Worm (Caenorhabditis elegans) whole organism, midembryonic: ENCODE data around the gene nhr-133.

Experiments
- T22C8.4 ChIP-seq: fragments of 200-800 bp; sonication (Bioruptor generic); IDR thresholded peaks from 2 replicates; pipeline ENCODE4 v1.3.6; 2022; ENCODE audit warnings: missing genetic modification characterization, missing compliant biosample characterization
- cog-1 ChIP-seq: sonication (generic microtip); optimal IDR thresholded peaks from 2 replicates; lab custom pipeline; 2016; ENCODE audit warnings: missing genetic modification characterization, missing compliant biosample characterization
- flt-1 ChIP-seq: fragments of 200-800 bp; sonication (Bioruptor generic); IDR thresholded peaks from 2 replicates; pipeline ENCODE4 v1.3.6; 2022; ENCODE audit warnings: missing genetic modification characterization, missing compliant biosample characterization
- klf-2 ChIP-seq: fragments of 200-800 bp; sonication (Bioruptor generic); conservative IDR thresholded peaks from 2 replicates; pipeline ENCODE4 v1.3.6; 2022; ENCODE audit warnings: missing genetic modification reagents, missing genetic modification characterization, missing compliant biosample characterization
- med-1 ChIP-seq: sonication (generic microtip); optimal IDR thresholded peaks from 2 replicates; lab custom pipeline; 2017; ENCODE audit warnings: missing genetic modification characterization, mild to moderate bottlenecking, missing compliant biosample characterization, antibody characterized with exemption, missing genetic modification reagents; ENCODE audit not compliant: insufficient read depth
- ref-1 ChIP-seq: fragments of 200-800 bp; sonication (Bioruptor generic); conservative IDR thresholded peaks from 2 replicates; pipeline ENCODE4 v1.3.6; 2022; ENCODE audit warnings: missing genetic modification reagents, missing genetic modification characterization, missing compliant biosample characterization
- tab-1 ChIP-seq: fragments of 200-800 bp; sonication (Bioruptor generic); IDR thresholded peaks from 2 replicates; pipeline ENCODE4 v1.3.6; 2022; ENCODE audit warnings: missing genetic modification characterization, missing compliant biosample characterization
- ztf-23 ChIP-seq: fragments of 200-800 bp; sonication (Bioruptor generic); IDR thresholded peaks from 2 replicates; pipeline ENCODE4 v1.3.6; 2022; ENCODE audit warnings: missing genetic modification reagents, missing genetic modification characterization, missing compliant biosample characterization
- ztf-29 ChIP-seq: fragments of 200-800 bp; sonication (Bioruptor generic); IDR thresholded peaks from 2 replicates; pipeline ENCODE4 v1.3.6; 2022; ENCODE audit warnings: missing genetic modification reagents, missing genetic modification characterization, missing compliant biosample characterization

The nhr-133 gene

ce11 chrV:2216927-2217326 lies 5.0 kb upstream of the nhr-133 start:
- TF ChIP-seq klf-2 (GFP tag; lab: Robert Waterston, UW) = no peak
- TF ChIP-seq cog-1 (tag; lab: Kevin White, UChicago) = no peak
- no peak for TF ChIP-seq T22C8.4
- TF ChIP-seq ztf-29 = no peak
- no peak for TF ChIP-seq ztf-23 (GFP tag; lab: Robert Waterston, UW)
- TF ChIP-seq flt-1 (GFP tag; lab: Robert Waterston, UW) = no peak
- no peak for TF ChIP-seq ref-1 (GFP tag; lab: Robert Waterston, UW)
- TF ChIP-seq med-1 = no peak
- TF ChIP-seq tab-1 (GFP tag; lab: Robert Waterston, UW) = no peak

DNA sequence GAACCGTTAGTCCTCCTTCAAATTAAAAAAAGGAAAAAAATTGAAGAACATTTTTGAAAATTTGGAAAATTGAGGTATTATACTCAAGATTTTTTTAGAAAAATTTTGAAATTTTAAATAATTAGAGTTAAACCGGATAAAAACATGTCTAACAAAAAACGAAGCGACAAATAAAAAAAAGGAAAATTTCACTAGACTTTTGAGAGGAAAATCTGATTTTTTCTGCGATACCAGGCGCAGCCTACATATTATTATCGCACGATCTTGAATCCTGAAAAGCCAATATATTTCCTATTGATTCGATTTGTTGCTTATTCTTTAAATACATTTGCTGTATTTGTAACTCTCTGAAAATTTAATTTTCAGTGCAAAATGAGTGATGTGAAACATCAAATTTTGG lies 3.4 kb upstream of the nhr-133 start, which contains the start of gene nstp-8:
TSS of gene nstp-8 (plus strand) at position 301 of the 400 bp plus-strand sequence.
- TF ChIP-seq klf-2 (GFP tag; lab: Robert Waterston, UW) (no peak), ztf-23 (GFP tag; lab: Robert Waterston, UW) (no peak), flt-1 (GFP tag; lab: Robert Waterston, UW) (no peak), ref-1 (GFP tag; lab: Robert Waterston, UW) (no peak), tab-1 (GFP tag; lab: Robert Waterston, UW) (no peak), med-1 (no peak), cog-1 (tag; lab: Kevin White, UChicago) (no peak)

DNA sequence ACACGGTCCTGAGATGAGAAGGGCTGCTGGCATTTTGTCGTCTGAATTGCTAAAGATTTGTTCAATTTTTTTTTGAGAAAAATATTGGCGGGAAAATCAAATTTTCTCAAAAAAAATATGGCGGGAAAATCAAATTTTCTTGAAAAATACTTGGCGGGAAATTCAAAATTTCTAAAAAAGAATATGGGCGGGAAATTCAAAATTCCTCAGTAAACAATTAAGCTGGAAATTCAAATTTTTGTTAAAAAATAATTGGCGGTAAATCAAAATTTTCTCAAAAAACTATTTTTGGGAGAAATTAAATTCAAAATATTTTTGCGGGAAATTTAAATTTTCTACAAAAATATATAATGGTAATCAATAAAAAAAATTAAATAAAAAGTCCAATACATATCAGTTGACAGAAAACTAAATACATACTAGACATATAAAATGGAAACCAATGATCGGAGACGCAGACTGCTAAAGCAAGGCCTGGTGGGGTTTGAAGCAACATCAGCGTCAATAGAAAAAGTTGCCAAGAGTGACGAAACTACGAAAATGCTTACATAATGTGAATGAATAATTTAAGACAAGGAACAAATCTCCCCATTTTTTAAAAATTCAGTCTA lies 2.6 kb upstream of the nhr-133 start, which contains the start of gene nhr-184:
TSS of gene nhr-184 (minus strand) at position 51 of the 611 bp plus-strand sequence.
- no peak for TF ChIP-seq T22C8.4

DNA sequence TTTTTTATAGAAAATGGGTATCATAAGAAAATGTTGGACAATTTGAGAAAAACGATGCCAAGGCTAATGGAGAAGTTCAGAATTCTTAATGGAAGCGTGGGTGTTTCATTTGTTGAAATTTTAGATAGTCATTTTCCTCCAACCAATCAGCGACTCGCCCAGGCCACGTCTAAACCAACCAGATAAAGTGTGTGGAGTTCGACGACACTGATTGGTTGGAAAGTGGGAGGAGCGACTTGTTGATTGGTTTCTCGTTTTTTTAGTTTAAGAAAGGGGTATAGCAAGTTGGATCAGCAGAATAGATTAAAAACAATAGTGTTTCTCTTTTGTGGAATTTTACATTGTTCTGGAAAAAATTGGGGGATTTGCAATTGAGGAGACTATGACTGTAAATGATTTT lies 4.4 kb downstream of the nhr-133 start:
- TF ChIP-seq tab-1 (GFP tag; lab: Robert Waterston, UW) (no peak), med-1 (no peak), ztf-23 (GFP tag; lab: Robert Waterston, UW) (no peak), T22C8.4 (no peak), flt-1 (GFP tag; lab: Robert Waterston, UW) (no peak)

DNA sequence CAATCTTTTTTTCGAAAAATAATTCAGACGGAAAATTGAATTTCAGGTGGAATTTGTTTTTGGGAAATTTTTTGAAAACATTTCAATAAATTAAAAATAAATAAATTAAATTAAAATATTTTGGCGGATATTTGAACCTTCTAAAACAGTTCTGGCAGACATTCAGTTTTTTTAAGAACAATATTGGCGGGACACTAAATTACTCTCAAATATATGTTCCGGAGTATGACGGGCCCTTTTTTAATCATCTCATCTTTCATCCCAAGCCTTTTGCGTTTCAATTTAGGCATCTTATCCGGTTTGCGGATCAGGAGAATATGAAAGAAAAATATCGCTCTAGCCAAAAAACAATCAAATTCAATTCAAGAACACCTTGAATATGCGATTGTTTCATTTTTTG lies 5.1 kb downstream of the nhr-133 start, which contains the start of gene svh-11:
TSS of gene svh-11 (plus strand) at position 301 of the 400 bp plus-strand sequence.
- no peak for TF ChIP-seq ref-1 (GFP tag; lab: Robert Waterston, UW)
- TF ChIP-seq med-1 = no peak
- no peak for TF ChIP-seq tab-1 (GFP tag; lab: Robert Waterston, UW)
- no peak for TF ChIP-seq T22C8.4
- TF ChIP-seq klf-2 (GFP tag; lab: Robert Waterston, UW) = no peak
- no peak for TF ChIP-seq ztf-29
- TF ChIP-seq flt-1 (GFP tag; lab: Robert Waterston, UW) = no peak
- no peak for TF ChIP-seq cog-1 (tag; lab: Kevin White, UChicago)
- no peak for TF ChIP-seq ztf-23 (GFP tag; lab: Robert Waterston, UW)

DNA sequence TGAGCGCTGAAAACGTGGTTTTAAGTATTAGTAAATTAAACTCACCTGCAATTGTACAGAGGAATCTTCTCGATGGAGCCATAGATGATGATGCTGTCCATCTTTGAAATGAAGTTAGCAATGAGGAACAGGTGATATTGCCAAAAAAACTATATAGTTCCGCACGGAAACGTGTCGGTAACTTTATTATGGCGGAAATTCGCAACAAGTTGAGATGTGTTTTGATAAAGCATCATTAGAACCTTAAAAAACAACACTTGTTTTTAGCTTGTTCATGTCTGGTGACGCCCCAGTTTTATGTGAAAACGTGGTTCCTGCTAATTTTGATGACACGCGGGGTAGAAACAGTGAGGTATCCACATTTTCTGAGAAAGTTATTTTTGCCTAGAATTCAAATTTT lies 5.7 kb downstream of the nhr-133 start, which contains the start of gene srt-40:
TSS of gene srt-40 (minus strand) at position 101 of the 400 bp plus-strand sequence.
- TF ChIP-seq cog-1 (tag; lab: Kevin White, UChicago) (no peak), flt-1 (GFP tag; lab: Robert Waterston, UW) (no peak), klf-2 (GFP tag; lab: Robert Waterston, UW) (no peak), tab-1 (GFP tag; lab: Robert Waterston, UW) (no peak), ref-1 (GFP tag; lab: Robert Waterston, UW) (no peak)

ce11 chrV:2204080-2204479 lies 7.8 kb downstream of the nhr-133 start, which contains the start of gene cyp-33C12:
Gene cyp-33C12, minus strand, starts transcription at chrV:2204400.
- TF ChIP-seq med-1 (no peak), ztf-23 (GFP tag; lab: Robert Waterston, UW) (no peak), ztf-29 (no peak), cog-1 (tag; lab: Kevin White, UChicago) (no peak), ref-1 (GFP tag; lab: Robert Waterston, UW) (no peak), flt-1 (GFP tag; lab: Robert Waterston, UW) (no peak), tab-1 (GFP tag; lab: Robert Waterston, UW) (no peak), klf-2 (GFP tag; lab: Robert Waterston, UW) (no peak), T22C8.4 (no peak)

ce11 chrV:2201240-2201639 lies 10.7 kb downstream of the nhr-133 start, which contains the start of gene cyp-32B1:
Gene cyp-32B1, minus strand, starts transcription at chrV:2201415.
- TF ChIP-seq ref-1 (GFP tag; lab: Robert Waterston, UW) = no peak
- no peak for TF ChIP-seq klf-2 (GFP tag; lab: Robert Waterston, UW)
- TF ChIP-seq flt-1 (GFP tag; lab: Robert Waterston, UW) = no peak
- no peak for TF ChIP-seq ztf-29
- TF ChIP-seq med-1 = no peak
- no peak for TF ChIP-seq cog-1 (tag; lab: Kevin White, UChicago)
- TF ChIP-seq ztf-23 (GFP tag; lab: Robert Waterston, UW) = no peak
- no peak for TF ChIP-seq tab-1 (GFP tag; lab: Robert Waterston, UW)
- no peak for TF ChIP-seq T22C8.4

- TF ChIP-seq ztf-23 (GFP tag; lab: Robert Waterston, UW) (no peak), cog-1 (tag; lab: Kevin White, UChicago) (no peak), klf-2 (GFP tag; lab: Robert Waterston, UW) (no peak), med-1 (no peak), ref-1 (GFP tag; lab: Robert Waterston, UW) (no peak), flt-1 (GFP tag; lab: Robert Waterston, UW) (no peak), tab-1 (GFP tag; lab: Robert Waterston, UW) (no peak)
These were observed 11.5 kb downstream of the nhr-133 start for ce11 chrV:2200402-2200801.

ce11 chrV:2199594-2199993 lies 12.3 kb downstream of the nhr-133 start:
- no peak for TF ChIP-seq tab-1 (GFP tag; lab: Robert Waterston, UW)
- no peak for TF ChIP-seq T22C8.4
- TF ChIP-seq ztf-23 (GFP tag; lab: Robert Waterston, UW) = no peak
- no peak for TF ChIP-seq med-1
- TF ChIP-seq ref-1 (GFP tag; lab: Robert Waterston, UW) = no peak
- TF ChIP-seq klf-2 (GFP tag; lab: Robert Waterston, UW) = no peak
- TF ChIP-seq ztf-29 = no peak
- TF ChIP-seq flt-1 (GFP tag; lab: Robert Waterston, UW) = no peak
- no peak for TF ChIP-seq cog-1 (tag; lab: Kevin White, UChicago)
